Fruit fly (Drosophila melanogaster) whole organism, embryonic: ENCODE data around the gene CG9173.

Experiments used
- Asciz ChIP-seq: fragments of 200-800 bp; sonication (Bioruptor generic); optimal IDR thresholded peaks from 2 replicates; lab custom pipeline; 2017; ENCODE audit warnings: missing biosample characterization, mild to moderate bottlenecking, missing genetic modification characterization, missing genetic modification reagents
- Awh ChIP-seq: fragments of 200-800 bp; sonication (Bioruptor generic); IDR thresholded peaks from 2 replicates; pipeline ENCODE4, ENCODE4 v1.3.6; 2022; ENCODE audit warnings: missing biosample characterization, missing genetic modification characterization
- Blimp-1 ChIP-seq: fragments of 200-800 bp; sonication (Bioruptor generic); optimal IDR thresholded peaks from 3 replicates; lab custom pipeline; 2018; ENCODE audit warnings: missing biosample characterization, missing genetic modification characterization, mild to moderate bottlenecking, moderate library complexity, missing genetic modification reagents
- CG10366 ChIP-seq: fragments of 200-800 bp; sonication (Bioruptor generic); IDR thresholded peaks from 2 replicates; pipeline ENCODE4 v1.3.6; 2022; ENCODE audit warnings: missing biosample characterization, missing genetic modification characterization
- CG12071 ChIP-seq: fragments of 200-800 bp; sonication (Bioruptor generic); optimal IDR thresholded peaks from 3 replicates; lab custom pipeline; 2018; ENCODE audit warnings: missing biosample characterization, mild to moderate bottlenecking, missing genetic modification characterization
- CG14441 ChIP-seq: fragments of 200-800 bp; sonication (Bioruptor generic); IDR thresholded peaks from 2 replicates; pipeline ENCODE4 v1.3.6; 2022; ENCODE audit warnings: missing biosample characterization, missing genetic modification characterization
- CG1647 ChIP-seq: fragments of 200-800 bp; sonication (Bioruptor generic); optimal IDR thresholded peaks from 3 replicates; lab custom pipeline; 2016; ENCODE audit warnings: missing biosample characterization, missing genetic modification characterization
- CG16779 ChIP-seq: fragments of 200-800 bp; sonication (Bioruptor generic); IDR thresholded peaks from 2 replicates; pipeline ENCODE4 v1.3.6; 2022; ENCODE audit warnings: missing biosample characterization, missing genetic modification characterization
- CG17328 ChIP-seq: fragments of 200-800 bp; sonication (Bioruptor generic); IDR thresholded peaks from 2 replicates; pipeline ENCODE4 v1.3.6; 2022; ENCODE audit warnings: missing biosample characterization, missing genetic modification characterization
- CG17361 ChIP-seq: fragments of 200-800 bp; sonication (Bioruptor generic); IDR thresholded peaks from 3 replicates; pipeline ENCODE4 v1.3.6; 2022; ENCODE audit warnings: missing biosample characterization, missing genetic modification characterization
- CG18262 ChIP-seq: fragments of 200-800 bp; optimal IDR thresholded peaks from 3 replicates; lab custom pipeline; 2019; ENCODE audit warnings: missing biosample characterization, mild to moderate bottlenecking, missing genetic modification characterization, moderate library complexity
- CG2678 ChIP-seq: fragments of 200-800 bp; sonication (Bioruptor generic); optimal IDR thresholded peaks from 3 replicates; lab custom pipeline; 2019; ENCODE audit warnings: missing biosample characterization, mild to moderate bottlenecking, missing genetic modification characterization, moderate library complexity
- CG30020 ChIP-seq: fragments of 200-800 bp; optimal IDR thresholded peaks from 2 replicates; lab custom pipeline; 2019; ENCODE audit warnings: missing biosample characterization, mild to moderate bottlenecking, missing genetic modification characterization, moderate library complexity
- CG32767 ChIP-seq: fragments of 200-800 bp; sonication (Bioruptor generic); IDR thresholded peaks from 2 replicates; pipeline ENCODE4 v1.3.6; 2022; ENCODE audit warnings: missing biosample characterization, missing genetic modification characterization
- CG32772 ChIP-seq: fragments of 200-800 bp; sonication (Bioruptor generic); IDR thresholded peaks from 2 replicates; pipeline ENCODE4 v1.3.6; 2022; ENCODE audit warnings: missing biosample characterization, missing genetic modification characterization
- CG3995 ChIP-seq: fragments of 200-800 bp; sonication (Bioruptor generic); optimal IDR thresholded peaks from 3 replicates; lab custom pipeline; 2016; ENCODE audit warnings: missing biosample characterization, missing genetic modification characterization
- CG4282 ChIP-seq: fragments of 200-800 bp; sonication (Bioruptor generic); optimal IDR thresholded peaks from 2 replicates; lab custom pipeline; 2016; ENCODE audit warnings: missing biosample characterization, missing genetic modification characterization
- CG5953 ChIP-seq: fragments of 200-800 bp; sonication (Bioruptor generic); IDR thresholded peaks from 2 replicates; pipeline ENCODE4 v1.3.6; 2022; ENCODE audit warnings: missing biosample characterization, missing genetic modification characterization
- CG7839 ChIP-seq: fragments of 200-800 bp; sonication (Bioruptor generic); optimal IDR thresholded peaks from 3 replicates; lab custom pipeline; 2018; ENCODE audit warnings: missing biosample characterization, mild to moderate bottlenecking, missing genetic modification characterization, moderate library complexity
- CG8765 ChIP-seq: fragments of 200-800 bp; sonication (Bioruptor generic); IDR thresholded peaks from 2 replicates; pipeline ENCODE4 v1.3.6; 2022; ENCODE audit warnings: missing biosample characterization, missing genetic modification characterization
- Chrac-16 ChIP-seq: fragments of 200-800 bp; sonication (Bioruptor generic); optimal IDR thresholded peaks from 3 replicates; lab custom pipeline; 2016; ENCODE audit warnings: missing biosample characterization, missing genetic modification characterization
- CkIIα-i1 ChIP-seq: fragments of 200-800 bp; sonication (Bioruptor generic); IDR thresholded peaks from 2 replicates; pipeline ENCODE4 v1.3.6; 2022; ENCODE audit warnings: missing biosample characterization, missing genetic modification characterization
- Dll ChIP-seq: fragments of 200-800 bp; sonication (Bioruptor generic); IDR thresholded peaks from 4 replicates; pipeline ENCODE4 v1.3.6; 2022; ENCODE audit warnings: missing biosample characterization, missing genetic modification characterization; ENCODE audit not compliant: partially characterized antibody
- Drgx ChIP-seq: fragments of 200-800 bp; sonication (Bioruptor generic); IDR thresholded peaks from 2 replicates; pipeline ENCODE4 v1.3.6; 2022; ENCODE audit warnings: missing biosample characterization, missing genetic modification characterization
- Fer1 ChIP-seq: fragments of 200-800 bp; sonication (Bioruptor generic); optimal IDR thresholded peaks from 2 replicates; lab custom pipeline; 2017; ENCODE audit warnings: missing biosample characterization, mild to moderate bottlenecking, missing genetic modification characterization
- HLH4C ChIP-seq: fragments of 200-800 bp; sonication (Bioruptor generic); IDR thresholded peaks from 3 replicates; pipeline ENCODE4 v1.3.6; 2022; ENCODE audit warnings: missing biosample characterization, missing genetic modification characterization; ENCODE audit not compliant: partially characterized antibody
- Hr51 ChIP-seq, 2 experiments: fragments of 200-800 bp; sonication (Bioruptor generic); optimal IDR thresholded peaks; 2 replicates in 1 of 2; 3 replicates in 1 of 2; lab custom pipeline; 2016 to 2018; ENCODE audit warnings: missing biosample characterization in 2 of 2, missing genetic modification characterization in 2 of 2, mild to moderate bottlenecking in 1 of 2, moderate library complexity in 1 of 2
- Hsf ChIP-seq: fragments of 200-800 bp; sonication (Bioruptor generic); optimal IDR thresholded peaks from 3 replicates; lab custom pipeline; 2016; ENCODE audit warnings: missing biosample characterization, missing genetic modification characterization
- NfI ChIP-seq: fragments of 200-800 bp; sonication (Bioruptor generic); optimal IDR thresholded peaks from 3 replicates; lab custom pipeline; 2018; ENCODE audit warnings: missing biosample characterization, mild to moderate bottlenecking, missing genetic modification characterization, moderate library complexity
- Ptx1 ChIP-seq: fragments of 200-800 bp; sonication (Bioruptor generic); IDR thresholded peaks from 2 replicates; pipeline ENCODE4 v1.3.6; 2022; ENCODE audit warnings: missing biosample characterization, missing genetic modification characterization
- Sox100B ChIP-seq: fragments of 200-800 bp; sonication (Bioruptor generic); optimal IDR thresholded peaks from 3 replicates; lab custom pipeline; 2018; ENCODE audit warnings: missing biosample characterization, mild to moderate bottlenecking, missing genetic modification characterization
- Sox102F ChIP-seq: fragments of 200-800 bp; sonication (Bioruptor generic); optimal IDR thresholded peaks from 2 replicates; lab custom pipeline; 2018; ENCODE audit warnings: missing biosample characterization, mild to moderate bottlenecking, missing genetic modification characterization, moderate library complexity
- Vsx1 ChIP-seq: fragments of 200-800 bp; sonication (Bioruptor generic); optimal IDR thresholded peaks from 2 replicates; lab custom pipeline; 2017; ENCODE audit warnings: missing biosample characterization, mild to moderate bottlenecking, missing genetic modification characterization, missing genetic modification reagents
- ara ChIP-seq: fragments of 200-800 bp; sonication (Bioruptor generic); IDR thresholded peaks from 2 replicates; pipeline ENCODE4 v1.3.6; 2022; ENCODE audit warnings: missing biosample characterization, missing genetic modification characterization
- bsh ChIP-seq, 2 experiments: fragments of 200-800 bp; sonication (Bioruptor generic); optimal IDR thresholded peaks; 2 replicates each; lab custom pipeline; 2017 to 2018; ENCODE audit warnings: mild to moderate bottlenecking in 2 of 2, missing biosample characterization in 2 of 2, missing genetic modification characterization in 2 of 2, moderate library complexity in 1 of 2
- cad ChIP-seq: fragments of >200 bp; optimal IDR thresholded peaks from 2 replicates; lab custom pipeline; 2017; ENCODE audit warnings: missing biosample characterization, missing genetic modification characterization
- chif ChIP-seq, 2 experiments: fragments of 200-800 bp; sonication (Bioruptor generic); optimal IDR thresholded peaks; 3 replicates each; lab custom pipeline; 2016; ENCODE audit warnings: missing biosample characterization in 2 of 2, missing genetic modification characterization in 2 of 2
- chn ChIP-seq: fragments of 200-800 bp; sonication (Bioruptor generic); optimal IDR thresholded peaks from 2 replicates; lab custom pipeline; 2016; ENCODE audit warnings: missing biosample characterization, missing genetic modification characterization
- ci ChIP-seq: fragments of 200-800 bp; sonication (Bioruptor generic); IDR thresholded peaks from 3 replicates; pipeline ENCODE4 v1.3.6; 2022; ENCODE audit warnings: missing biosample characterization, missing genetic modification characterization
- crol ChIP-seq: fragments of 200-800 bp; sonication (Bioruptor generic); IDR thresholded peaks from 2 replicates; pipeline ENCODE4 v1.3.6; 2022; ENCODE audit warnings: missing biosample characterization, missing genetic modification characterization
- dati ChIP-seq: fragments of 200-800 bp; sonication (Bioruptor generic); IDR thresholded peaks from 2 replicates; pipeline ENCODE4 v1.3.6; 2022; ENCODE audit warnings: missing biosample characterization, missing genetic modification characterization
- dmrt11E ChIP-seq: fragments of 200-800 bp; sonication (Bioruptor generic); optimal IDR thresholded peaks from 3 replicates; lab custom pipeline; 2018; ENCODE audit warnings: missing biosample characterization, mild to moderate bottlenecking, missing genetic modification characterization, moderate library complexity
- dmrt99B ChIP-seq: fragments of 200-800 bp; sonication (Bioruptor generic); optimal IDR thresholded peaks from 2 replicates; lab custom pipeline; 2018; ENCODE audit warnings: missing biosample characterization, mild to moderate bottlenecking, missing genetic modification characterization, moderate library complexity
- fd96Cb ChIP-seq: fragments of 200-800 bp; sonication (Bioruptor generic); optimal IDR thresholded peaks from 2 replicates; lab custom pipeline; 2018; ENCODE audit warnings: missing biosample characterization, mild to moderate bottlenecking, missing genetic modification characterization, moderate library complexity
- gsb ChIP-seq: fragments of 200-800 bp; sonication (Bioruptor generic); IDR thresholded peaks from 2 replicates; pipeline ENCODE4 v1.3.6; 2022; ENCODE audit warnings: missing biosample characterization, missing genetic modification characterization
- jigr1 ChIP-seq: fragments of 200-800 bp; sonication (Bioruptor generic); IDR thresholded peaks from 3 replicates; pipeline ENCODE4 v1.3.6; 2022; ENCODE audit warnings: missing biosample characterization, missing genetic modification characterization
- nmo ChIP-seq: fragments of 200-800 bp; sonication (Bioruptor generic); optimal IDR thresholded peaks from 2 replicates; lab custom pipeline; 2018; ENCODE audit warnings: missing biosample characterization, mild to moderate bottlenecking, missing genetic modification characterization, moderate library complexity
- row ChIP-seq: fragments of 200-800 bp; sonication (Bioruptor generic); IDR thresholded peaks from 3 replicates; pipeline ENCODE4 v1.3.6; 2022; ENCODE audit warnings: missing biosample characterization, missing genetic modification characterization
- so ChIP-seq: fragments of 200-800 bp; sonication (Bioruptor generic); IDR thresholded peaks from 3 replicates; pipeline ENCODE4 v1.3.6; 2022; ENCODE audit warnings: missing biosample characterization, missing genetic modification characterization
- zf30C ChIP-seq: fragments of 200-800 bp; sonication (Bioruptor generic); optimal IDR thresholded peaks from 3 replicates; lab custom pipeline; 2018; ENCODE audit warnings: missing biosample characterization, mild to moderate bottlenecking, missing genetic modification characterization

The CG9173 gene

DNA sequence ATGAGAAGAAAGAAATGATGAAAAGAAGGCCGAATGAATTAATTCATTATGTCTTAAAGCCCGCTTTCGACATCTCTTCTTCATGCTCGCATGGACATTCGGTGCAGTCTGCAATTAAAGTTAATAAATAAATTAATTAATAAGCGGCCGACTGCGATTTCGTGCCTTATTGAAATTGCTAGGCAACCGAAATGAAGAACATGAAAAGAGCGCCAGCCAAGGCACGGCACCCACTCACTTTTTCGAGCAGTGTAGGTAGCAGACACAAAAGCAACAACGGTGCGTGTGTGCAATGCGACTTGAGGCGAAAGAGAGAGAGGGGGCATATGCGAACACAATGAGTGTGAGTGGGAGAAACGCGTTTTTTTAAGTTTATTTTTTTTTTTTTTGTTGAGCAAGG is 41.2 kb upstream of the CG9173 start (continued):
- TF ChIP-seq CG8765 = peak; percentile 53
- TF ChIP-seq Ptx1 = peak; percentile 48
- TF ChIP-seq dmrt11E (tag; lab: Kevin White, UChicago) = peak; percentile 42
- no peak for TF ChIP-seq Dll
- peak; percentile 36 for TF ChIP-seq Vsx1 (GFP tag; lab: Kevin White, UChicago)
- peak; percentile 16; the same call in 1 of the 2 replicates for TF ChIP-seq crol (GFP tag; lab: Robert Waterston, UW)
- peak; percentile 11 to 19 for TF ChIP-seq chif (GFP tag; optimal IDR thresholded peaks at IDR 0.05; lab: Kevin White, UChicago)
- TF ChIP-seq ara = 0 out of 2 replicates have a peak, but pooled peaks have one; percentile 19
- peak; percentile 35 for TF ChIP-seq fd96Cb (tag; lab: Kevin White, UChicago)
- peak; percentile 38 for TF ChIP-seq Blimp-1 (GFP tag; lab: Kevin White, UChicago)
- peak; percentile 25 for TF ChIP-seq Hsf (GFP tag; lab: Kevin White, UChicago)
- TF ChIP-seq Hr51 (GFP tag; optimal IDR thresholded peaks at IDR 0.05; lab: Kevin White, UChicago) = peak; percentile 6 to 51
- TF ChIP-seq Sox102F (GFP tag; lab: Kevin White, UChicago) = peak; percentile 56
- TF ChIP-seq CG16779 (GFP tag; lab: Robert Waterston, UW) = no peak
- TF ChIP-seq nmo (GFP tag; lab: Kevin White, UChicago) = peak; percentile 45
- TF ChIP-seq chn (GFP tag; lab: Kevin White, UChicago) = peak; percentile 7
- TF ChIP-seq CG10366 (GFP tag; lab: Robert Waterston, UW) = no peak
- peak; percentile 3 for TF ChIP-seq CG2678 (tag; lab: Kevin White, UChicago)
- TF ChIP-seq CG32772 (GFP tag; lab: Robert Waterston, UW) = peak; percentile 59
- no peak for TF ChIP-seq dati
- peak; percentile 21; the same call in 1 of the 2 replicates for TF ChIP-seq CG17328 (GFP tag; lab: Robert Waterston, UW)
- no peak for TF ChIP-seq HLH4C
- no peak for TF ChIP-seq jigr1 (GFP tag; lab: Robert Waterston, UW)
- TF ChIP-seq gsb (GFP tag; lab: Robert Waterston, UW) = no peak
- peak; percentile 78 for TF ChIP-seq zf30C (GFP tag; lab: Kevin White, UChicago)
- peak; percentile 30; the same call in 1 of the 3 replicates for TF ChIP-seq so (GFP tag; lab: Robert Waterston, UW)
- TF ChIP-seq Drgx (GFP tag; lab: Robert Waterston, UW) = peak; percentile 57; the same call in 1 of the 2 replicates
- TF ChIP-seq CG12071 (GFP tag; lab: Kevin White, UChicago) = no peak
- TF ChIP-seq CG1647 = peak; percentile 6
- TF ChIP-seq cad (GFP tag; lab: Kevin White, UChicago) = no peak
- no peak for TF ChIP-seq CG3995
- peak; percentile 29; the same call in 1 of the 3 replicates for TF ChIP-seq row (GFP tag; lab: Robert Waterston, UW)
- 0 out of 2 replicates have a peak, but pooled peaks have one; percentile 13 for TF ChIP-seq CG5953
- no peak for TF ChIP-seq Asciz (GFP tag; lab: Kevin White, UChicago)
- TF ChIP-seq CG7839 (tag; lab: Kevin White, UChicago) = peak; percentile 41
- 0 out of 2 replicates have a peak, but pooled peaks have one; percentile 31 for TF ChIP-seq CG32767
- TF ChIP-seq CG4282 (GFP tag; lab: Kevin White, UChicago) = no peak
- peak; percentile 13 for TF ChIP-seq Chrac-16 (GFP tag; lab: Kevin White, UChicago)
- peak; percentile 52; the same call in 2 of the 3 replicates for TF ChIP-seq CG17361 (GFP tag; lab: Robert Waterston, UW)
- TF ChIP-seq CG18262 (tag; lab: Kevin White, UChicago) = peak; percentile 38
- no peak for TF ChIP-seq Fer1 (GFP tag; lab: Kevin White, UChicago)
- peak; percentile 15 for TF ChIP-seq NfI (GFP tag; lab: Kevin White, UChicago)
- TF ChIP-seq CG30020 = no peak
- peak; percentile 29; the same call in 1 of the 2 replicates for TF ChIP-seq CkIIα-i1
- peak in 1 of 2 experiments; percentile 50 for TF ChIP-seq bsh (GFP tag; optimal IDR thresholded peaks at IDR 0.05; lab: Kevin White, UChicago)
- TF ChIP-seq Awh (GFP tag; lab: Robert Waterston, UW) = peak; percentile 43; the same call in 1 of the 2 replicates
- peak; percentile 13 for TF ChIP-seq Sox100B (GFP tag; lab: Kevin White, UChicago)
- TF ChIP-seq CG14441 (GFP tag; lab: Robert Waterston, UW) = no peak
- TF ChIP-seq dmrt99B (tag; lab: Kevin White, UChicago) = peak; percentile 40
- peak; percentile 59; the same call in 2 of the 3 replicates for TF ChIP-seq ci (GFP tag; lab: Robert Waterston, UW)
